Fruit fly (Drosophila melanogaster) whole organism, embryonic: ENCODE data around the gene Ublcp1.
A peak's percentile ranks its signal among the peaks of the same experiment; 100 is the strongest.

Experiments used
- Abd-B ChIP-seq: fragments of 200-800 bp; sonication (Bioruptor generic); optimal IDR thresholded peaks from 2 replicates; lab custom pipeline; 2018; ENCODE audit warnings: missing biosample characterization, mild to moderate bottlenecking, missing genetic modification characterization, moderate library complexity
- Atf3 ChIP-seq: fragments of 200-800 bp; sonication (Bioruptor generic); optimal IDR thresholded peaks from 3 replicates; lab custom pipeline; 2016; ENCODE audit warnings: missing biosample characterization, missing genetic modification characterization
- Bteb2 ChIP-seq: fragments of 200-800 bp; sonication (Bioruptor generic); optimal IDR thresholded peaks from 2 replicates; lab custom pipeline; 2016; ENCODE audit warnings: missing biosample characterization, missing genetic modification characterization
- CG11093 ChIP-seq: fragments of 200-800 bp; sonication (Bioruptor generic); IDR thresholded peaks from 3 replicates; pipeline ENCODE4 v1.3.6; 2022; ENCODE audit warnings: missing biosample characterization, missing genetic modification characterization
- CG13296 ChIP-seq: fragments of 200-800 bp; sonication (Bioruptor generic); optimal IDR thresholded peaks from 3 replicates; lab custom pipeline; 2018; ENCODE audit warnings: missing biosample characterization, mild to moderate bottlenecking, missing genetic modification characterization
- CG14050 ChIP-seq: fragments of 200-800 bp; sonication (Bioruptor generic); IDR thresholded peaks from 3 replicates; pipeline ENCODE4 v1.3.6; 2022; ENCODE audit warnings: missing biosample characterization, missing genetic modification characterization
- CG1647 ChIP-seq: fragments of 200-800 bp; sonication (Bioruptor generic); optimal IDR thresholded peaks from 3 replicates; lab custom pipeline; 2016; ENCODE audit warnings: missing biosample characterization, missing genetic modification characterization
- CG17361 ChIP-seq: fragments of 200-800 bp; sonication (Bioruptor generic); IDR thresholded peaks from 3 replicates; pipeline ENCODE4 v1.3.6; 2022; ENCODE audit warnings: missing biosample characterization, missing genetic modification characterization
- CG18599 ChIP-seq: fragments of 200-800 bp; sonication (Bioruptor generic); optimal IDR thresholded peaks from 3 replicates; lab custom pipeline; 2017; ENCODE audit warnings: missing biosample characterization, missing genetic modification characterization, mild to moderate bottlenecking, moderate library complexity, missing genetic modification reagents
- CG18764 ChIP-seq: fragments of 200-800 bp; sonication (Bioruptor generic); optimal IDR thresholded peaks from 3 replicates; lab custom pipeline; 2016; ENCODE audit warnings: missing biosample characterization, missing genetic modification characterization
- CG2202 ChIP-seq: fragments of 200-800 bp; sonication (Bioruptor generic); optimal IDR thresholded peaks from 2 replicates; lab custom pipeline; 2018; ENCODE audit warnings: missing biosample characterization, mild to moderate bottlenecking, missing genetic modification characterization
- CG30020 ChIP-seq: fragments of 200-800 bp; optimal IDR thresholded peaks from 2 replicates; lab custom pipeline; 2019; ENCODE audit warnings: missing biosample characterization, mild to moderate bottlenecking, missing genetic modification characterization, moderate library complexity
- CG31441 ChIP-seq: fragments of 200-800 bp; sonication (Bioruptor generic); IDR thresholded peaks from 2 replicates; pipeline ENCODE4 v1.3.6; 2022; ENCODE audit warnings: missing biosample characterization, missing genetic modification characterization
- CG4404 ChIP-seq: fragments of 200-800 bp; sonication (Bioruptor generic); IDR thresholded peaks from 2 replicates; pipeline ENCODE4 v1.3.6; 2022; ENCODE audit warnings: missing biosample characterization, missing genetic modification characterization
- CG7745 ChIP-seq: fragments of 200-800 bp; sonication (Bioruptor generic); optimal IDR thresholded peaks from 2 replicates; lab custom pipeline; 2018; ENCODE audit warnings: missing biosample characterization, mild to moderate bottlenecking, missing genetic modification characterization, moderate library complexity
- CG8290 ChIP-seq, 3 experiments: fragments of 200-800 bp; sonication (Bioruptor generic); optimal IDR thresholded peaks; 2 replicates each; lab custom pipeline; 2016 to 2019; ENCODE audit warnings: missing biosample characterization in 3 of 3, missing genetic modification characterization in 3 of 3, mild to moderate bottlenecking in 2 of 3, moderate library complexity in 1 of 3
- CG9797 ChIP-seq: fragments of 200-800 bp; sonication (Bioruptor generic); optimal IDR thresholded peaks from 3 replicates; lab custom pipeline; 2018; ENCODE audit warnings: missing biosample characterization, mild to moderate bottlenecking, missing genetic modification characterization
- CTCF ChIP-seq: fragments of 200-800 bp; sonication (Bioruptor generic); optimal IDR thresholded peaks from 2 replicates; lab custom pipeline; 2017; ENCODE audit warnings: missing biosample characterization, mild to moderate bottlenecking, missing genetic modification characterization, moderate library complexity
- Dbx ChIP-seq: fragments of 200-800 bp; sonication (Bioruptor generic); IDR thresholded peaks from 3 replicates; pipeline ENCODE4 v1.3.6; 2022; ENCODE audit warnings: missing biosample characterization, missing genetic modification characterization
- Gsc ChIP-seq: fragments of 200-800 bp; sonication (Bioruptor generic); IDR thresholded peaks from 2 replicates; pipeline ENCODE4 v1.3.6; 2022; ENCODE audit warnings: missing biosample characterization, missing genetic modification characterization
- Hmr ChIP-seq: fragments of 200-800 bp; sonication (Bioruptor generic); optimal IDR thresholded peaks from 3 replicates; lab custom pipeline; 2017; ENCODE audit warnings: mild to moderate bottlenecking, missing biosample characterization, missing genetic modification reagents, missing genetic modification characterization
- Hmx ChIP-seq: fragments of 200-800 bp; sonication (Bioruptor generic); optimal IDR thresholded peaks from 2 replicates; lab custom pipeline; 2016; ENCODE audit warnings: missing biosample characterization, missing genetic modification characterization
- Mad ChIP-seq: fragments of 200-800 bp; sonication (Bioruptor generic); optimal IDR thresholded peaks from 2 replicates; lab custom pipeline; 2016; ENCODE audit warnings: missing biosample characterization, missing genetic modification characterization
- Mrtf ChIP-seq: fragments of 200-800 bp; sonication (Bioruptor generic); IDR thresholded peaks from 3 replicates; pipeline ENCODE4 v1.3.6; 2022; ENCODE audit warnings: missing biosample characterization, missing genetic modification characterization
- NfI ChIP-seq: fragments of 200-800 bp; sonication (Bioruptor generic); optimal IDR thresholded peaks from 3 replicates; lab custom pipeline; 2018; ENCODE audit warnings: missing biosample characterization, mild to moderate bottlenecking, missing genetic modification characterization, moderate library complexity
- Pdp1 ChIP-seq, 2 experiments: fragments of 200-800 bp; sonication (Bioruptor generic); optimal IDR thresholded peaks; 3 replicates each; lab custom pipeline; 2016; ENCODE audit warnings: missing biosample characterization in 2 of 2, missing genetic modification characterization in 2 of 2, mild to moderate bottlenecking in 1 of 2, moderate library complexity in 1 of 2
- Sox102F ChIP-seq: fragments of 200-800 bp; sonication (Bioruptor generic); optimal IDR thresholded peaks from 2 replicates; lab custom pipeline; 2018; ENCODE audit warnings: missing biosample characterization, mild to moderate bottlenecking, missing genetic modification characterization, moderate library complexity
- Sry-β ChIP-seq: fragments of 200-800 bp; sonication (Bioruptor generic); optimal IDR thresholded peaks from 2 replicates; lab custom pipeline; 2018; ENCODE audit warnings: missing biosample characterization, mild to moderate bottlenecking, missing genetic modification characterization, moderate library complexity
- Stat92E ChIP-seq, 3 experiments: fragments of >200 bp in 2 of 3; fragments of 200-800 bp in 1 of 3; sonication (Bioruptor generic) in 1 of 3; optimal IDR thresholded peaks; 2 replicates each; lab custom pipeline; 2017 to 2019; ENCODE audit warnings: missing biosample characterization in 3 of 3, missing genetic modification characterization in 3 of 3, mild to moderate bottlenecking in 1 of 3, moderate library complexity in 1 of 3
- ab ChIP-seq: fragments of 200-800 bp; sonication (Bioruptor generic); optimal IDR thresholded peaks from 2 replicates; lab custom pipeline; 2016; ENCODE audit warnings: missing biosample characterization, missing genetic modification characterization
- ac ChIP-seq: fragments of 200-800 bp; sonication (Bioruptor generic); optimal IDR thresholded peaks from 3 replicates; lab custom pipeline; 2017; ENCODE audit warnings: missing biosample characterization, mild to moderate bottlenecking, missing genetic modification characterization
- al ChIP-seq: fragments of 200-800 bp; sonication (Bioruptor generic); IDR thresholded peaks from 2 replicates; pipeline ENCODE4 v1.3.6; 2022; ENCODE audit warnings: missing biosample characterization, missing genetic modification characterization
- cad ChIP-seq: fragments of >200 bp; optimal IDR thresholded peaks from 2 replicates; lab custom pipeline; 2017; ENCODE audit warnings: missing biosample characterization, missing genetic modification characterization
- cato ChIP-seq: fragments of 200-800 bp; sonication (Bioruptor generic); optimal IDR thresholded peaks from 2 replicates; lab custom pipeline; 2016; ENCODE audit warnings: missing biosample characterization, missing genetic modification characterization, borderline replicate concordance
- crol ChIP-seq: fragments of 200-800 bp; sonication (Bioruptor generic); IDR thresholded peaks from 2 replicates; pipeline ENCODE4 v1.3.6; 2022; ENCODE audit warnings: missing biosample characterization, missing genetic modification characterization
- disco-r ChIP-seq: fragments of 200-800 bp; sonication (Bioruptor generic); optimal IDR thresholded peaks from 2 replicates; lab custom pipeline; 2016; ENCODE audit warnings: missing biosample characterization, missing genetic modification characterization
- gfzf ChIP-seq: fragments of 200-800 bp; sonication (Bioruptor generic); optimal IDR thresholded peaks from 2 replicates; lab custom pipeline; 2016; ENCODE audit warnings: missing biosample characterization, mild to moderate bottlenecking, missing genetic modification characterization, moderate library complexity
- kah ChIP-seq: fragments of 200-800 bp; sonication (Bioruptor generic); optimal IDR thresholded peaks from 2 replicates; lab custom pipeline; 2018; ENCODE audit warnings: missing biosample characterization, mild to moderate bottlenecking, missing genetic modification characterization
- knrl ChIP-seq: fragments of 200-800 bp; sonication (Bioruptor generic); IDR thresholded peaks from 3 replicates; pipeline ENCODE4 v1.3.6; 2022; ENCODE audit warnings: missing biosample characterization, missing genetic modification characterization; ENCODE audit not compliant: partially characterized antibody
- nmo ChIP-seq: fragments of 200-800 bp; sonication (Bioruptor generic); optimal IDR thresholded peaks from 2 replicates; lab custom pipeline; 2018; ENCODE audit warnings: missing biosample characterization, mild to moderate bottlenecking, missing genetic modification characterization, moderate library complexity
- nom ChIP-seq: fragments of 200-800 bp; sonication (Bioruptor generic); optimal IDR thresholded peaks from 2 replicates; lab custom pipeline; 2017; ENCODE audit warnings: missing biosample characterization, missing genetic modification characterization, mild to moderate bottlenecking, moderate library complexity, missing genetic modification reagents
- onecut ChIP-seq: fragments of 200-800 bp; sonication (Bioruptor generic); IDR thresholded peaks from 2 replicates; pipeline ENCODE4 v1.3.6; 2022; ENCODE audit warnings: missing biosample characterization, missing genetic modification characterization
- peb ChIP-seq: fragments of 200-800 bp; sonication (Bioruptor generic); IDR thresholded peaks from 2 replicates; pipeline ENCODE4 v1.3.6; 2022; ENCODE audit warnings: missing biosample characterization, missing genetic modification characterization
- rib ChIP-seq: fragments of 200-800 bp; sonication (Bioruptor generic); IDR thresholded peaks from 2 replicates; pipeline ENCODE4 v1.3.6; 2022; ENCODE audit warnings: missing biosample characterization, missing genetic modification characterization
- row ChIP-seq: fragments of 200-800 bp; sonication (Bioruptor generic); IDR thresholded peaks from 3 replicates; pipeline ENCODE4 v1.3.6; 2022; ENCODE audit warnings: missing biosample characterization, missing genetic modification characterization
- schlank ChIP-seq: fragments of 200-800 bp; sonication (Bioruptor generic); optimal IDR thresholded peaks from 2 replicates; lab custom pipeline; 2018; ENCODE audit warnings: missing biosample characterization, mild to moderate bottlenecking, missing genetic modification characterization
- sens ChIP-seq: fragments of 200-800 bp; sonication (Bioruptor generic); peaks from one replicate; lab custom pipeline; 2016; ENCODE audit warnings: missing biosample characterization, missing genetic modification characterization
- sim ChIP-seq: fragments of 200-800 bp; sonication (Bioruptor generic); IDR thresholded peaks from 2 replicates; pipeline ENCODE4 v1.3.6; 2022; ENCODE audit warnings: missing biosample characterization, missing genetic modification characterization
- slbo ChIP-seq: fragments of 200-800 bp; sonication (Bioruptor generic); IDR thresholded peaks from 2 replicates; pipeline ENCODE4 v1.3.6; 2022; ENCODE audit warnings: missing biosample characterization, missing genetic modification characterization
- tap ChIP-seq: fragments of 200-800 bp; optimal IDR thresholded peaks from 3 replicates; lab custom pipeline; 2019; ENCODE audit warnings: missing biosample characterization, mild to moderate bottlenecking, missing genetic modification characterization, moderate library complexity
- tna ChIP-seq: fragments of 200-800 bp; sonication (Bioruptor generic); IDR thresholded peaks from 2 replicates; pipeline ENCODE4 v1.3.6; 2022; ENCODE audit warnings: missing biosample characterization, missing genetic modification characterization; ENCODE audit not compliant: partially characterized antibody

Gene Ublcp1

DNA sequence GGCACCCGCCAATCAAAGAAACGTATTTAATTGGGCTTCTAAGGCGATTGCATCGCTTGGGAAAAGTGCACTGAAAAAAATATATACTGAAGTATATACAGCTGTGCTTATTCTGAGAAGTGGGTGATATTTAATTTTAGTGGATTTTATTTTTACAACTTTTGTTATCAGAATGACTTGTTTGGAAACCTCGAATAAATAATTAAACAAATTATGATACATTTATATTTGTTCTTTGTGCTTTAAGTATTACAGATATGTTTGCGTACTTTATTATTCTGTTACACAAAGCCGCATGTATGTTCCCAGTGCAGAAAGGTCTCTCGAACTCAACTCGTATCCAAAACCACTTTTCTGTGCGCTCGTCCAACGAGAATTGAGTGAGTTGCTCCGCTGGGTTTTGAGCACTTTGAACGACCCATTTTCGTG, 12.6 kb upstream of the Ublcp1 start (continued):
- TF ChIP-seq tap (tag; lab: Kevin White, UChicago): peak; percentile 80
- no peak for TF ChIP-seq Sry-β (GFP tag; lab: Kevin White, UChicago)
- TF ChIP-seq gfzf (GFP tag; lab: Kevin White, UChicago): no peak
- peak; percentile 69 for TF ChIP-seq NfI (GFP tag; lab: Kevin White, UChicago)
- peak; percentile 64 for TF ChIP-seq CG18599 (GFP tag; lab: Kevin White, UChicago)
- no peak for TF ChIP-seq crol (GFP tag; lab: Robert Waterston, UW)
- no peak for TF ChIP-seq knrl (GFP tag; lab: Robert Waterston, UW)
- no peak for TF ChIP-seq kah (GFP tag; lab: Kevin White, UChicago)
- TF ChIP-seq sim (GFP tag; lab: Robert Waterston, UW): no peak
- no peak for TF ChIP-seq ac (GFP tag; lab: Kevin White, UChicago)
- TF ChIP-seq Hmr: peak; percentile 71
- TF ChIP-seq Gsc: 0 out of 2 replicates have a peak, but pooled peaks have one; percentile 32
- peak; percentile 48 for TF ChIP-seq CG8290 (GFP tag; optimal IDR thresholded peaks at IDR 0.05; lab: Kevin White, UChicago)
- no peak for TF ChIP-seq CG8290 (tag; optimal IDR thresholded peaks at IDR 0.05; lab: Kevin White, UChicago)
- peak; percentile 22 for TF ChIP-seq Hmx (GFP tag; lab: Kevin White, UChicago)
- peak; percentile 60 for TF ChIP-seq Bteb2 (GFP tag; lab: Kevin White, UChicago)
- TF ChIP-seq slbo (GFP tag; lab: Robert Waterston, UW): peak; percentile 70
- TF ChIP-seq nom (GFP tag; lab: Kevin White, UChicago): peak; percentile 36
- TF ChIP-seq Pdp1 (GFP tag; optimal IDR thresholded peaks at IDR 0.05; lab: Kevin White, UChicago): peak; percentile 24 to 60
- TF ChIP-seq rib (GFP tag; lab: Robert Waterston, UW): no peak
- peak; percentile 91 for TF ChIP-seq sens (GFP tag; lab: Kevin White, UChicago)
- peak; percentile 84 for TF ChIP-seq Sox102F (GFP tag; lab: Kevin White, UChicago)
- 0 out of 2 replicates have a peak, but pooled peaks have one; percentile 23 for TF ChIP-seq CG4404 (GFP tag; lab: Robert Waterston, UW)
- TF ChIP-seq row (GFP tag; lab: Robert Waterston, UW): peak; percentile 89
- TF ChIP-seq nmo: peak; percentile 92
- peak; percentile 34 for TF ChIP-seq CG2202
- peak; percentile 52; the same call in 2 of the 3 replicates for TF ChIP-seq CG14050
- no peak for TF ChIP-seq cad (GFP tag; lab: Kevin White, UChicago)
- peak; percentile 12 for TF ChIP-seq CG1647 (GFP tag; lab: Kevin White, UChicago)
- no peak for TF ChIP-seq tna (GFP tag; lab: Robert Waterston, UW)
- TF ChIP-seq CG18764 (GFP tag; lab: Kevin White, UChicago): no peak
- no peak for TF ChIP-seq disco-r (GFP tag; lab: Kevin White, UChicago)
- TF ChIP-seq Stat92E (GFP tag; optimal IDR thresholded peaks at IDR 0.05; lab: Kevin White, UChicago): peak in 1 of 3 experiments; percentile 32
- TF ChIP-seq CG9797 (GFP tag; lab: Kevin White, UChicago): no peak
- TF ChIP-seq CTCF (GFP tag; lab: Kevin White, UChicago): no peak
- TF ChIP-seq CG11093 (GFP tag; lab: Robert Waterston, UW): peak; percentile 55; the same call in 1 of the 3 replicates
- TF ChIP-seq CG17361: peak; percentile 92
- no peak for TF ChIP-seq schlank (tag; lab: Kevin White, UChicago)
- TF ChIP-seq Atf3 (GFP tag; lab: Kevin White, UChicago): peak; percentile 25
- TF ChIP-seq Abd-B (GFP tag; lab: Kevin White, UChicago): peak; percentile 70
- no peak for TF ChIP-seq CG7745 (tag; lab: Kevin White, UChicago)
- no peak for TF ChIP-seq ab
- peak; percentile 55 for TF ChIP-seq al (GFP tag; lab: Robert Waterston, UW)
- TF ChIP-seq cato (GFP tag; lab: Kevin White, UChicago): peak; percentile 52
- TF ChIP-seq CG13296: peak; percentile 81
- TF ChIP-seq Dbx (GFP tag; lab: Robert Waterston, UW): no peak
- TF ChIP-seq Mad (GFP tag; lab: Kevin White, UChicago): peak; percentile 36
- TF ChIP-seq onecut (GFP tag; lab: Robert Waterston, UW): peak; percentile 58
- peak; percentile 53; the same call in 1 of the 3 replicates for TF ChIP-seq Mrtf (GFP tag; lab: Robert Waterston, UW)
- peak; percentile 91 for TF ChIP-seq CG31441 (GFP tag; lab: Robert Waterston, UW)
- peak; percentile 43 for TF ChIP-seq CG30020 (tag; lab: Kevin White, UChicago)
- TF ChIP-seq peb (GFP tag; lab: Robert Waterston, UW): peak; percentile 61
